Worm (Caenorhabditis elegans) whole organism, late embryonic: ENCODE results near the gene col-14.

ENCODE experiments used
- ceh-30 ChIP-seq: fragments of 150-350 bp; optimal IDR thresholded peaks from 2 replicates; lab custom pipeline; 2014; ENCODE audit warnings: missing biosample characterization, missing genetic modification characterization
- dmd-4 ChIP-seq: sonication (generic microtip); optimal IDR thresholded peaks from 2 replicates; lab custom pipeline; 2016; ENCODE audit warnings: borderline replicate concordance, missing genetic modification characterization, missing compliant biosample characterization
- elt-2 ChIP-seq: sonication (generic microtip); optimal IDR thresholded peaks from 2 replicates; lab custom pipeline; 2016; ENCODE audit warnings: missing genetic modification reagents, missing genetic modification characterization, missing compliant biosample characterization
- lin-11 ChIP-seq: fragments of 200-800 bp; sonication (Bioruptor generic); optimal IDR thresholded peaks from 2 replicates; lab custom pipeline; 2018; ENCODE audit warnings: mild to moderate bottlenecking, missing genetic modification characterization, missing compliant biosample characterization
- nhr-11 ChIP-seq: fragments of 150-350 bp; optimal IDR thresholded peaks from 2 replicates; lab custom pipeline; 2014; ENCODE audit warnings: missing biosample characterization, missing genetic modification characterization
- pat-9 ChIP-seq: fragments of 200-800 bp; sonication (Bioruptor generic); optimal IDR thresholded peaks from 2 replicates; lab custom pipeline; 2018; ENCODE audit warnings: mild to moderate bottlenecking, missing genetic modification characterization, moderate library complexity, missing compliant biosample characterization
- pha-4 ChIP-seq: fragments of 150-350 bp; optimal IDR thresholded peaks from 2 replicates; lab custom pipeline; 2018; ENCODE audit warnings: missing biosample characterization, missing genetic modification reagents, missing genetic modification characterization
- unc-55 ChIP-seq: sonication (generic microtip); optimal IDR thresholded peaks from 2 replicates; lab custom pipeline; 2017; ENCODE audit warnings: missing biosample characterization, missing genetic modification reagents, missing genetic modification characterization

- TF ChIP-seq pha-4 (tag; lab: Kevin White, UChicago) (no peak), ceh-30 (no peak), nhr-11 (tag; lab: Kevin White, UChicago) (no peak), lin-11 (tag; lab: Kevin White, UChicago) (no peak), elt-2 (tag; lab: Kevin White, UChicago) (no peak), unc-55 (GFP tag; lab: Kevin White, UChicago) (no peak), pat-9 (tag; lab: Kevin White, UChicago) (no peak), dmd-4 (tag; lab: Kevin White, UChicago) (no peak)
Measured at ce11 chrIV:7778865-7779264, 25.7 kb downstream of the col-14 start, which contains the start of gene rpap-3.
